Worm (Caenorhabditis elegans) whole organism, L4 larva: ENCODE measurements around the gene cec-4.

ENCODE experiments used
- D1046.2 ChIP-seq: fragments of 200-800 bp; sonication (Bioruptor generic); IDR thresholded peaks from 2 replicates; pipeline ENCODE4 v1.3.6; 2022; ENCODE audit warnings: missing genetic modification characterization, missing compliant biosample characterization
- F37D6.2 ChIP-seq: sonication (generic microtip); optimal IDR thresholded peaks from 2 replicates; lab custom pipeline; 2016; ENCODE audit warnings: mild to moderate bottlenecking, missing genetic modification characterization, missing compliant biosample characterization
- F49E8.2 ChIP-seq: sonication (generic microtip); optimal IDR thresholded peaks from 2 replicates; lab custom pipeline; 2016; ENCODE audit warnings: missing compliant biosample characterization, mild to moderate bottlenecking, missing genetic modification characterization, borderline replicate concordance
- T20F7.1 ChIP-seq: fragments of 200-800 bp; sonication (Bioruptor generic); optimal IDR thresholded peaks from 2 replicates; lab custom pipeline; 2018; ENCODE audit warnings: mild to moderate bottlenecking, missing genetic modification characterization, missing compliant biosample characterization
- Y75B8A.6 ChIP-seq: fragments of 200-800 bp; sonication (Bioruptor generic); IDR thresholded peaks from 2 replicates; pipeline ENCODE4 v1.3.6; 2022; ENCODE audit warnings: missing genetic modification reagents, missing genetic modification characterization, missing compliant biosample characterization
- ama-1 ChIP-seq: fragments of 150-350 bp; optimal IDR thresholded peaks from 2 replicates; lab custom pipeline; 2014; ENCODE audit warnings: inconsistent platforms, mixed read lengths
- ceh-20 ChIP-seq: fragments of 200-800 bp; sonication (Bioruptor generic); IDR thresholded peaks from 2 replicates; pipeline ENCODE4 v1.3.6; 2022; ENCODE audit warnings: missing genetic modification reagents, missing genetic modification characterization, missing compliant biosample characterization
- ceh-28 ChIP-seq: fragments of 150-350 bp; optimal IDR thresholded peaks from 2 replicates; lab custom pipeline; 2014; ENCODE audit warnings: missing biosample characterization, missing genetic modification reagents, missing genetic modification characterization
- cey-2 ChIP-seq: sonication (generic microtip); optimal IDR thresholded peaks from 3 replicates; lab custom pipeline; 2017; ENCODE audit warnings: missing genetic modification characterization, mild to moderate bottlenecking, missing compliant biosample characterization, antibody characterized with exemption, borderline replicate concordance; ENCODE audit not compliant: insufficient read depth
- daf-12 ChIP-seq: fragments of 150-350 bp; optimal IDR thresholded peaks from 2 replicates; lab custom pipeline; 2014; ENCODE audit warnings: missing biosample characterization, missing genetic modification reagents, missing genetic modification characterization
- dmd-6 ChIP-seq: fragments of 200-800 bp; sonication (Bioruptor generic); IDR thresholded peaks from 2 replicates; pipeline ENCODE4 v1.3.6; 2022; ENCODE audit warnings: missing genetic modification reagents, missing genetic modification characterization, missing compliant biosample characterization
- dmd-9 ChIP-seq: fragments of 200-800 bp; sonication (Bioruptor generic); IDR thresholded peaks from 2 replicates; pipeline ENCODE4 v1.3.6; 2022; ENCODE audit warnings: missing genetic modification reagents, missing genetic modification characterization, missing compliant biosample characterization
- duxl-1 ChIP-seq: sonication (generic microtip); optimal IDR thresholded peaks from 2 replicates; lab custom pipeline; 2016; ENCODE audit warnings: mild to moderate bottlenecking, missing genetic modification characterization, moderate library complexity, missing compliant biosample characterization; ENCODE audit not compliant: poor library complexity
- dve-1 ChIP-seq: sonication (generic microtip); optimal IDR thresholded peaks from 2 replicates; lab custom pipeline; 2017; ENCODE audit warnings: antibody characterized with exemption, mild to moderate bottlenecking, missing genetic modification characterization, missing compliant biosample characterization; ENCODE audit not compliant: insufficient read depth
- hif-1 ChIP-seq, 2 experiments: sonication (generic microtip); optimal IDR thresholded peaks; 2 replicates each; lab custom pipeline; 2016 to 2017; ENCODE audit warnings: missing compliant biosample characterization in 2 of 2, missing genetic modification characterization in 2 of 2, missing genetic modification reagents in 2 of 2, missing genotype in 2 of 2, mild to moderate bottlenecking in 1 of 2
- hlh-30 ChIP-seq: sonication (generic microtip); optimal IDR thresholded peaks from 2 replicates; lab custom pipeline; 2017; ENCODE audit warnings: antibody characterized with exemption, mild to moderate bottlenecking, missing genetic modification characterization, missing compliant biosample characterization; ENCODE audit not compliant: insufficient read depth
- hmg-1.1 ChIP-seq: fragments of 200-800 bp; sonication (Bioruptor generic); IDR thresholded peaks from 2 replicates; pipeline ENCODE4 v1.3.6; 2022; ENCODE audit warnings: missing genetic modification reagents, missing genetic modification characterization, missing compliant biosample characterization
- jun-1 ChIP-seq: fragments of 150-350 bp; optimal IDR thresholded peaks from 2 replicates; lab custom pipeline; 2014; ENCODE audit warnings: missing biosample characterization, missing genetic modification reagents, missing genetic modification characterization
- lin-13 ChIP-seq: fragments of 150-350 bp; optimal IDR thresholded peaks from 2 replicates; lab custom pipeline; 2014; ENCODE audit warnings: missing biosample characterization, missing genetic modification reagents, missing genetic modification characterization
- lin-38 ChIP-seq: fragments of 200-800 bp; sonication (Bioruptor generic); IDR thresholded peaks from 2 replicates; pipeline ENCODE4 v1.3.6; 2022; ENCODE audit warnings: missing genetic modification reagents, missing genetic modification characterization, missing compliant biosample characterization
- lir-3 ChIP-seq: sonication (generic microtip); optimal IDR thresholded peaks from 2 replicates; lab custom pipeline; 2016; ENCODE audit warnings: mild to moderate bottlenecking, missing genetic modification characterization, missing compliant biosample characterization
- madf-9 ChIP-seq: fragments of 200-800 bp; sonication (Bioruptor generic); conservative IDR thresholded peaks from 2 replicates; pipeline ENCODE4 v1.3.6; 2022; ENCODE audit warnings: missing genetic modification reagents, missing genetic modification characterization, missing compliant biosample characterization
- mdl-1 ChIP-seq, 2 experiments: fragments of 150-350 bp in 1 of 2; sonication (generic microtip) in 1 of 2; optimal IDR thresholded peaks; 2 replicates each; lab custom pipeline; 2014 to 2017; ENCODE audit warnings: missing biosample characterization in 2 of 2, missing genetic modification characterization in 2 of 2
- mes-2 ChIP-seq: sonication (generic microtip); optimal IDR thresholded peaks from 2 replicates; lab custom pipeline; 2016; ENCODE audit warnings: missing genotype, mild to moderate bottlenecking, missing genetic modification characterization, missing compliant biosample characterization; ENCODE audit not compliant: poor library complexity, severe bottlenecking
- mxl-2 ChIP-seq: fragments of 200-800 bp; sonication (Bioruptor generic); conservative IDR thresholded peaks from 2 replicates; pipeline ENCODE4 v1.3.6; 2022; ENCODE audit warnings: missing genetic modification reagents, missing genetic modification characterization, missing compliant biosample characterization
- mxl-3 ChIP-seq: fragments of 200-800 bp; sonication (Bioruptor generic); optimal IDR thresholded peaks from 2 replicates; lab custom pipeline; 2018; ENCODE audit warnings: mild to moderate bottlenecking, missing genetic modification characterization, missing compliant biosample characterization
- nhr-102 ChIP-seq: sonication (generic microtip); optimal IDR thresholded peaks from 2 replicates; lab custom pipeline; 2016; ENCODE audit warnings: mild to moderate bottlenecking, missing genetic modification characterization, moderate library complexity, missing compliant biosample characterization
- nhr-111 ChIP-seq: fragments of 200-800 bp; sonication (Bioruptor generic); optimal IDR thresholded peaks from 2 replicates; lab custom pipeline; 2018; ENCODE audit warnings: mild to moderate bottlenecking, missing genetic modification characterization, missing compliant biosample characterization
- nhr-25 ChIP-seq: sonication (generic microtip); optimal IDR thresholded peaks from 2 replicates; lab custom pipeline; 2017; ENCODE audit warnings: missing genetic modification characterization, mild to moderate bottlenecking, missing compliant biosample characterization, antibody characterized with exemption, moderate library complexity, borderline replicate concordance; ENCODE audit not compliant: insufficient read depth
- nhr-41 ChIP-seq: fragments of 200-800 bp; sonication (Bioruptor generic); IDR thresholded peaks from 2 replicates; pipeline ENCODE4 v1.3.6; 2022; ENCODE audit warnings: missing genetic modification reagents, missing genetic modification characterization, missing compliant biosample characterization
- nhr-6 ChIP-seq: fragments of 150-350 bp; optimal IDR thresholded peaks from 2 replicates; lab custom pipeline; 2014; ENCODE audit warnings: missing biosample characterization, missing genetic modification characterization
- nhr-77 ChIP-seq: fragments of 150-350 bp; optimal IDR thresholded peaks from 2 replicates; lab custom pipeline; 2014; ENCODE audit warnings: missing biosample characterization, missing genetic modification characterization
- pha-4 ChIP-seq, 2 experiments: fragments of 150-350 bp in 1 of 2; fragments of 200-800 bp in 1 of 2; sonication (Bioruptor generic) in 1 of 2; IDR thresholded peaks in 1 of 2; optimal IDR thresholded peaks in 1 of 2; 2 replicates each; pipeline versions ENCODE4 v1.3.6 to Lab custom; 2014 to 2022; ENCODE audit warnings: missing genetic modification characterization in 2 of 2, missing genetic modification reagents in 2 of 2, missing biosample characterization in 1 of 2, missing compliant biosample characterization in 1 of 2
- pqm-1 ChIP-seq: sonication (generic microtip); optimal IDR thresholded peaks from 2 replicates; lab custom pipeline; 2017; ENCODE audit warnings: missing biosample characterization, missing genetic modification characterization
- rbr-2 ChIP-seq: sonication (generic microtip); optimal IDR thresholded peaks from 2 replicates; lab custom pipeline; 2016; ENCODE audit warnings: missing genotype, missing genetic modification characterization, missing compliant biosample characterization
- saeg-2 ChIP-seq: fragments of 200-800 bp; sonication (Bioruptor generic); IDR thresholded peaks from 2 replicates; pipeline ENCODE4 v1.3.6; 2022; ENCODE audit warnings: missing genetic modification reagents, missing genetic modification characterization, missing compliant biosample characterization
- sdz-12 ChIP-seq: fragments of 200-800 bp; sonication (Bioruptor generic); optimal IDR thresholded peaks from 2 replicates; lab custom pipeline; 2018; ENCODE audit warnings: mild to moderate bottlenecking, missing genetic modification characterization, missing compliant biosample characterization
- set-16 ChIP-seq: fragments of 200-800 bp; sonication (Bioruptor generic); IDR thresholded peaks from 2 replicates; pipeline ENCODE4 v1.3.6; 2022; ENCODE audit warnings: missing genetic modification reagents, missing genetic modification characterization, missing compliant biosample characterization
- skn-1 ChIP-seq: fragments of 150-350 bp; optimal IDR thresholded peaks from 2 replicates; lab custom pipeline; 2014; ENCODE audit warnings: missing biosample characterization, missing genetic modification characterization
- snpc-1.2 ChIP-seq: fragments of 200-800 bp; sonication (Bioruptor generic); IDR thresholded peaks from 2 replicates; pipeline ENCODE4 v1.3.6; 2022; ENCODE audit warnings: missing genetic modification reagents, missing genetic modification characterization, missing compliant biosample characterization
- unc-130 ChIP-seq: sonication (generic microtip); optimal IDR thresholded peaks from 2 replicates; lab custom pipeline; 2016; ENCODE audit warnings: missing genetic modification reagents, missing genetic modification characterization, missing compliant biosample characterization
- unc-39 ChIP-seq: sonication (generic microtip); optimal IDR thresholded peaks from 2 replicates; lab custom pipeline; 2017; ENCODE audit warnings: missing biosample characterization, missing genetic modification characterization
- vab-7 ChIP-seq: fragments of 200-800 bp; sonication (Bioruptor generic); IDR thresholded peaks from 2 replicates; pipeline ENCODE4 v1.3.6; 2022; ENCODE audit warnings: missing genetic modification reagents, missing genetic modification characterization, missing compliant biosample characterization
- zag-1 ChIP-seq: fragments of 150-350 bp; optimal IDR thresholded peaks from 2 replicates; lab custom pipeline; 2014; ENCODE audit warnings: missing biosample characterization, missing genetic modification characterization

Gene cec-4

ce11 chrIV:7573944-7574343 lies 1.6 kb upstream of the cec-4 start (continued):
- no peak for TF ChIP-seq cey-2
- peak; percentile 71 for TF ChIP-seq hlh-30 (tag; lab: Kevin White, UChicago)
- peak; percentile 85 for TF ChIP-seq lir-3 (tag; lab: Kevin White, UChicago)

DNA sequence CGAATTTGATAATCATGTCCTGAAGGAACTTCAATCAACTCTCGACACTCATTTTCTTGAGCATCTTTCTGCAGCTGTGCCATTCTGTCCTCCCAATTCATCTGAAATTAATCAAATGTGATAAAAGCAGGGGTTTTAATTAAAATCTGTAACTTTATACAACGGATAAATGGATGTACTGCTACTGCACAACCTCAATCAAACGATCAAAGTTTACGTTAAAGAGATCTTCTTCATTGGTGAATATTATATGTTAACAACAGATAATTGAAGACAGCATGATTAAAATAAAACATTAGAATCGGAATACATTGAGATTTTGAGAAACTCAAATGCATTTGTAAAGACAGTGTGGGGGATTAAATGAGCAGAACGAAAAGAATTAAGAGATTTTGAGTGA lies 2.8 kb downstream of the cec-4 start, which contains the start of gene F32E10.5:
Gene F32E10.5 (minus strand): TSS at position 101 of the 400 bp plus-strand sequence.
- TF ChIP-seq D1046.2 (no peak), ceh-28 (tag; lab: Kevin White, UChicago) (no peak), ama-1 (lab: Kevin White, UChicago) (peak; percentile 21), madf-9 (GFP tag; lab: Robert Waterston, UW) (no peak), duxl-1 (tag; lab: Kevin White, UChicago) (peak; percentile 24)

DNA sequence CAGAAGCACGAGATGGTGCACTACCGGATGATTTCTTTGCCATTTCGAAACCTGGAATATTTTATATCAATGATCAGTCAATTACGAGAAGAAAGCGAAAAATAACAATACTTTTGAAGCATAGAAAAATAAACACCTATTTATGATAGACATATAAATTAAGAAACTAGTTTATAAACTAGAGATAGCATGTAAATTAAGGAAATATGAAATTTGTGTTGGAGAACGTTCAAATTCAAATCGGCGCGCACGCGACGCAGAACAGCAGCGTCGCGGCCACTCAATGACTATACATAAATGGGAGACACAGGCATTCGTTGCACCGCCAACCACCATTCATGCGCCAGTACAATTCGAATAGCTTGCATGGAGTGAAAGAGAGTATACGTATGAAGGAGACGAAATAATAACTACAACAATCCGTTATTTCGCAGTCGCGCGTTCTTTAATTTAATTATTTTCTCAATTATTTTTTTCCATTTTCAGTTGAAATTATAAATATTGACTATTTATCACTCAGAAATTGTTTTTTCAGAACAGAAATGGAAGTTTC lies 4.6 kb downstream of the cec-4 start, which contains the start of the genes cec-5 and nol-10:
Gene cec-5 (minus strand): TSS at position 51 of the 553 bp plus-strand sequence.
Gene nol-10 (plus strand): TSS at position 536 of the 553 bp plus-strand sequence.
- TF ChIP-seq nhr-25 (tag; lab: Kevin White, UChicago) (peak; percentile 24), skn-1 (tag; lab: Kevin White, UChicago) (no peak), dmd-6 (GFP tag; lab: Robert Waterston, UW) (no peak), hmg-1.1 (peak; percentile 82), unc-39 (tag; lab: Kevin White, UChicago) (no peak), nhr-77 (tag; lab: Kevin White, UChicago) (peak; percentile 52), T20F7.1 (GFP tag; lab: Kevin White, UChicago) (peak; percentile 98), lin-13 (GFP tag; lab: Kevin White, UChicago) (peak; percentile 91), nhr-102 (tag; lab: Kevin White, UChicago) (no peak), dve-1 (peak; percentile 91), nhr-6 (tag; lab: Kevin White, UChicago) (peak; percentile 51), ama-1 (lab: Kevin White, UChicago) (no peak), daf-12 (tag; lab: Kevin White, UChicago) (no peak), jun-1 (tag; lab: Kevin White, UChicago) (peak; percentile 31), pha-4 (GFP tag; IDR thresholded peaks at IDR 0.05; lab: Robert Waterston, UW) (0 out of 2 replicates have a peak, but pooled peaks have one; percentile 29), pha-4 (tag; optimal IDR thresholded peaks at IDR 0.05; lab: Kevin White, UChicago) (no peak), set-16 (no peak), zag-1 (no peak), F49E8.2 (tag; lab: Kevin White, UChicago) (peak; percentile 47), ceh-20 (GFP tag; lab: Robert Waterston, UW) (no peak), mes-2 (tag; lab: Kevin White, UChicago) (no peak), hlh-30 (tag; lab: Kevin White, UChicago) (peak; percentile 84), snpc-1.2 (GFP tag; lab: Robert Waterston, UW) (peak; percentile 81), mdl-1 (tag; optimal IDR thresholded peaks at IDR 0.05; lab: Kevin White, UChicago) (peak in 1 of 2 experiments; percentile 74), nhr-41 (GFP tag; lab: Robert Waterston, UW) (no peak), pqm-1 (tag; lab: Kevin White, UChicago) (no peak), saeg-2 (GFP tag; lab: Robert Waterston, UW) (no peak), dmd-9 (GFP tag; lab: Robert Waterston, UW) (no peak), nhr-111 (GFP tag; lab: Kevin White, UChicago) (no peak), vab-7 (no peak), Y75B8A.6 (GFP tag; lab: Robert Waterston, UW) (no peak), rbr-2 (tag; lab: Kevin White, UChicago) (peak; percentile 78), mxl-2 (GFP tag; lab: Robert Waterston, UW) (no peak), sdz-12 (GFP tag; lab: Kevin White, UChicago) (no peak), F37D6.2 (tag; lab: Kevin White, UChicago) (peak; percentile 64), unc-130 (GFP tag; lab: Kevin White, UChicago) (peak; percentile 91), mxl-3 (no peak), lin-38 (peak; percentile 84), hif-1 (tag; optimal IDR thresholded peaks at IDR 0.05; lab: Kevin White, UChicago) (peak in 1 of 2 experiments; percentile 50)
